Worm (Caenorhabditis elegans): ENCODE data around the gene npr-7.

The npr-7 gene

DNA sequence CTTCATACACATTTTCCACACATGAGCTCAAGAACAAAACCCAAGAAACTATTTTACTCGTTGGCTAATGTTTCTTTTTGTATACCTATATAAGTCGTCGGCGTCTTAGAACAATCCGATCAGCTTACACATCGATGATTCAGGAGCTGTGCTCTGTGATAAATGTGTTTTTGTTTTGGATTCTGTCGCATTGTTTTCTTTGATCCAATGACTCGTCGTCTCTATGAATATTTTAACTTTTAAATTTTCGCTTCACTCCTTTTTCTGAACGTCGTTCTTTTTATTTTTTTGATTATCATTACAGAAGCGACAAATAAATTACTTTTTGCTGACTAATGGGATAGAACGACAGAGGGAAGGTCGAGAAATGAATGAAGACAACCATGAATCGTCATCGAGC is 27.6 kb downstream of the npr-7 start, which contains the start of gene B0416.3:
Gene B0416.3, plus strand, starts transcription at position 301 of the 400 bp plus-strand sequence.
- TF ChIP-seq aptf-2 (GFP tag; conservative IDR thresholded peaks at IDR 0.05) (no peak), ceh-58 (GFP tag; IDR thresholded peaks at IDR 0.05) (no peak), T26A5.8 (tag; optimal IDR thresholded peaks at IDR 0.05) (no peak), ztf-6 (GFP tag; IDR thresholded peaks at IDR 0.05) (no peak), snpc-3.4 (tag; optimal IDR thresholded peaks at IDR 0.05) (no peak), Y53F4B.3 (GFP tag; IDR thresholded peaks at IDR 0.05) (no peak), rec-8 (tag; optimal IDR thresholded peaks at IDR 0.05) (no peak), lir-1 (GFP tag; conservative IDR thresholded peaks at IDR 0.05) (no peak), K12H6.12 (tag; optimal IDR thresholded peaks at IDR 0.05) (no peak), nhr-90 (tag; optimal IDR thresholded peaks at IDR 0.05) (no peak)

DNA sequence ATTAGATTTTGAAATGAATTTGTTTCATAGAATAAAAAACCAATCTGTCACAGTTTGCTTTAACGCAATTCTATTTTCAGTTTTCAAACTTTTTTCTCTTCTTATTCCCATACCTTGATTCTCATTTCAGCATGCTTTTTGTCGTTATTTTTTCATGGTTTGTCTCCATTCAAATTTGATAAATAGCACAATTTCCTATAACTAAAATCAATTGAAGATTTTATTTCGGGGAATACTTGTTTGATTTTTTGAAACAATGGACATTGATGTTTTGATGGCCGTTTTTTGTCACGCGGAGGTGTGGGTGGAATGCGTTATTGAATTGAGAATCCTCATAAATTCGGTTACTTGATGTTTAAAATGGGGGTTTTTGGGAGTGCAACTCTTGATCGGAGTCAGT is 36.0 kb downstream of the npr-7 start, which contains the start of gene B0416.11:
Gene B0416.11, minus strand, starts transcription at position 101 of the 400 bp plus-strand sequence.
- TF ChIP-seq B0261.1 (tag; optimal IDR thresholded peaks at IDR 0.05) (no peak), him-1 (tag; optimal IDR thresholded peaks at IDR 0.05) (no peak), Y79H2A.3 (GFP tag; conservative IDR thresholded peaks at IDR 0.05) (no peak), madf-3 (GFP tag; IDR thresholded peaks at IDR 0.05) (no peak), T26A5.8 (tag; optimal IDR thresholded peaks at IDR 0.05) (no peak), dpl-1 (GFP tag; optimal IDR thresholded peaks at IDR 0.05) (no peak), nhr-120 (GFP tag; IDR thresholded peaks at IDR 0.05) (no peak), tbx-9 (tag; optimal IDR thresholded peaks at IDR 0.05; ENCODE audit: borderline replicate concordance) (no peak), ceh-58 (GFP tag; IDR thresholded peaks at IDR 0.05) (no peak), K11D2.4 (GFP tag; IDR thresholded peaks at IDR 0.05) (no peak), attf-3 (GFP tag; conservative IDR thresholded peaks at IDR 0.05) (no peak), Y56A3A.18 (GFP tag; IDR thresholded peaks at IDR 0.05) (no peak), madf-10 (tag; optimal IDR thresholded peaks at IDR 0.05) (no peak), attf-6 (GFP tag; IDR thresholded peaks at IDR 0.05) (no peak), nhr-179 (tag; optimal IDR thresholded peaks at IDR 0.05) (no peak), snpc-1.1 (tag; optimal IDR thresholded peaks at IDR 0.05; ENCODE audit: insufficient read depth) (no peak), sptf-2 (GFP tag; optimal IDR thresholded peaks at IDR 0.05) (no peak), B0019.2 (GFP tag; conservative IDR thresholded peaks at IDR 0.05) (no peak), Y53F4B.3 (GFP tag; IDR thresholded peaks at IDR 0.05) (no peak)

DNA sequence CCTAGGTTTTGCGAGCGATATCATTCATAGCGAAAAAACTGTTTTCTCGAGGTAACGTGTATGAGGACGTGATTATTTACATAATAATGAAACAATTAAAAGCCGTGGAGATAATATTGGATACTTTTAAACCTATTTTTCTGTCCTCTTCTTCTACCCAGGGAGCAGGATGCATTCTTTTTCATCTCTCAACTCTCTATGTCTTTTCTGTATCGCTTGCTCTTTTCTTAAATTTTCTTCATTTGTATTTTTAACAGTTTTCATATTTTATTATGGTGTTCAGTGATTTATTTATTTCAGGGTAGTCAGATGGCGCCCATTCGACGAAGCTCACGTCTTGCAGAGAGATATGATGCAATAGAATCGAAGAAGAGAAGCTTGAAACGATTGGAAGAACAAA is 40.3 kb downstream of the npr-7 start, which contains the start of gene B0416.4:
Gene B0416.4, plus strand, starts transcription at position 301 of the 400 bp plus-strand sequence.
- TF ChIP-seq fkh-3 (tag; optimal IDR thresholded peaks at IDR 0.05) (no peak), B0261.1 (tag; optimal IDR thresholded peaks at IDR 0.05) (no peak), T07F8.4 (tag; optimal IDR thresholded peaks at IDR 0.05) (no peak), hmg-1.2 (GFP tag; IDR thresholded peaks at IDR 0.05) (no peak), hrde-1 (tag; optimal IDR thresholded peaks at IDR 0.05; ENCODE audit: borderline replicate concordance) (no peak), zfh-2 (GFP tag; conservative IDR thresholded peaks at IDR 0.05) (no peak), madf-3 (GFP tag; IDR thresholded peaks at IDR 0.05) (no peak), lin-54 (GFP tag; optimal IDR thresholded peaks at IDR 0.05) (no peak), chd-7 (tag; optimal IDR thresholded peaks at IDR 0.05) (no peak), lin-35 (GFP tag; optimal IDR thresholded peaks at IDR 0.05) (no peak), Y53F4B.3 (GFP tag; IDR thresholded peaks at IDR 0.05) (no peak), F37B4.10 (GFP tag; IDR thresholded peaks at IDR 0.05) (no peak), efl-1 (GFP tag; optimal IDR thresholded peaks at IDR 0.05) (no peak), Y67H2A.10 (GFP tag; conservative IDR thresholded peaks at IDR 0.05) (no peak), nhr-90 (tag; optimal IDR thresholded peaks at IDR 0.05) (no peak), ztf-6 (GFP tag; IDR thresholded peaks at IDR 0.05) (no peak), snpc-3.4 (tag; optimal IDR thresholded peaks at IDR 0.05) (no peak), bed-1 (GFP tag; IDR thresholded peaks at IDR 0.05) (no peak), attf-3 (GFP tag; conservative IDR thresholded peaks at IDR 0.05) (no peak)

Data from whole organism, young adult.